Worm (Caenorhabditis elegans) whole organism, L4 larva: Measurements from ENCODE around the gene C23H3.5.
A peak's percentile ranks its signal among the peaks of the same experiment; 100 is the strongest.

Experiments
- F10B5.3 ChIP-seq: sonication (generic microtip); optimal IDR thresholded peaks from 2 replicates; lab custom pipeline; 2016; ENCODE audit warnings: mild to moderate bottlenecking, missing genetic modification characterization, missing compliant biosample characterization
- R02D3.7 ChIP-seq: fragments of 150-350 bp; sonication (generic microtip); optimal IDR thresholded peaks from 3 replicates; lab custom pipeline; 2014; ENCODE audit warnings: missing biosample characterization, missing genetic modification characterization
- T20F7.1 ChIP-seq: fragments of 200-800 bp; sonication (Bioruptor generic); optimal IDR thresholded peaks from 2 replicates; lab custom pipeline; 2018; ENCODE audit warnings: mild to moderate bottlenecking, missing genetic modification characterization, missing compliant biosample characterization
- aha-1 ChIP-seq: fragments of 150-350 bp; peaks from one replicate; lab custom pipeline; 2014; ENCODE audit warnings: missing biosample characterization, missing genetic modification characterization
- daf-16 ChIP-seq, 3 experiments: sonication (generic microtip); optimal IDR thresholded peaks; 2 replicates each; lab custom pipeline; 2016 to 2017; ENCODE audit warnings: missing genetic modification characterization in 3 of 3, missing genetic modification reagents in 3 of 3, mild to moderate bottlenecking in 2 of 3, missing compliant biosample characterization in 2 of 3, missing biosample characterization in 1 of 3, moderate library complexity in 1 of 3
- dpl-1 ChIP-seq: fragments of 150-350 bp; optimal IDR thresholded peaks from 2 replicates; lab custom pipeline; 2014; ENCODE audit warnings: missing biosample characterization, missing genetic modification reagents, missing genetic modification characterization
- duxl-1 ChIP-seq: sonication (generic microtip); optimal IDR thresholded peaks from 2 replicates; lab custom pipeline; 2016; ENCODE audit warnings: mild to moderate bottlenecking, missing genetic modification characterization, moderate library complexity, missing compliant biosample characterization; ENCODE audit not compliant: poor library complexity
- dve-1 ChIP-seq: sonication (generic microtip); optimal IDR thresholded peaks from 2 replicates; lab custom pipeline; 2017; ENCODE audit warnings: antibody characterized with exemption, mild to moderate bottlenecking, missing genetic modification characterization, missing compliant biosample characterization; ENCODE audit not compliant: insufficient read depth
- egl-27 ChIP-seq: sonication (generic microtip); optimal IDR thresholded peaks from 3 replicates; lab custom pipeline; 2017; ENCODE audit warnings: missing biosample characterization, missing genetic modification reagents, missing genetic modification characterization
- fkh-10 ChIP-seq: fragments of 150-350 bp; optimal IDR thresholded peaks from 2 replicates; lab custom pipeline; 2014; ENCODE audit warnings: missing biosample characterization, missing genetic modification reagents, missing genetic modification characterization
- hmg-1.1 ChIP-seq: fragments of 200-800 bp; sonication (Bioruptor generic); IDR thresholded peaks from 2 replicates; pipeline ENCODE4 v1.3.6; 2022; ENCODE audit warnings: missing genetic modification reagents, missing genetic modification characterization, missing compliant biosample characterization
- lin-1 ChIP-seq: fragments of 200-800 bp; sonication (Bioruptor generic); IDR thresholded peaks from 2 replicates; pipeline ENCODE4 v1.3.6; 2022; ENCODE audit warnings: missing genetic modification reagents, missing genetic modification characterization, missing compliant biosample characterization
- lin-15B ChIP-seq: fragments of 150-350 bp; sonication (generic microtip); optimal IDR thresholded peaks from 3 replicates; lab custom pipeline; 2014; ENCODE audit warnings: missing biosample characterization, missing genetic modification characterization
- lsy-2 ChIP-seq, 2 experiments: fragments of 150-350 bp in 1 of 2; sonication (generic microtip) in 1 of 2; optimal IDR thresholded peaks; 2 replicates each; lab custom pipeline; 2014 to 2017; ENCODE audit warnings: missing biosample characterization in 2 of 2, missing genetic modification characterization in 2 of 2
- madf-5 ChIP-seq, 2 experiments: fragments of 200-800 bp; sonication (Bioruptor generic); IDR thresholded peaks; 2 replicates each; pipeline ENCODE4 v1.3.6; 2022; ENCODE audit warnings: missing compliant biosample characterization in 2 of 2, missing genetic modification characterization in 2 of 2
- mdl-1 ChIP-seq, 2 experiments: fragments of 150-350 bp in 1 of 2; sonication (generic microtip) in 1 of 2; optimal IDR thresholded peaks; 2 replicates each; lab custom pipeline; 2014 to 2017; ENCODE audit warnings: missing biosample characterization in 2 of 2, missing genetic modification characterization in 2 of 2
- mdt-29 ChIP-seq: fragments of 200-800 bp; sonication (Bioruptor generic); IDR thresholded peaks from 2 replicates; pipeline ENCODE4 v1.3.6; 2022; ENCODE audit warnings: missing genetic modification reagents, missing genetic modification characterization, missing compliant biosample characterization
- mes-2 ChIP-seq: sonication (generic microtip); optimal IDR thresholded peaks from 2 replicates; lab custom pipeline; 2016; ENCODE audit warnings: missing genotype, mild to moderate bottlenecking, missing genetic modification characterization, missing compliant biosample characterization; ENCODE audit not compliant: poor library complexity, severe bottlenecking
- mxl-2 ChIP-seq: fragments of 200-800 bp; sonication (Bioruptor generic); conservative IDR thresholded peaks from 2 replicates; pipeline ENCODE4 v1.3.6; 2022; ENCODE audit warnings: missing genetic modification reagents, missing genetic modification characterization, missing compliant biosample characterization
- nhr-237 ChIP-seq: sonication (generic microtip); optimal IDR thresholded peaks from 2 replicates; lab custom pipeline; 2017; ENCODE audit warnings: missing biosample characterization, missing genetic modification characterization
- nhr-25 ChIP-seq: sonication (generic microtip); optimal IDR thresholded peaks from 2 replicates; lab custom pipeline; 2017; ENCODE audit warnings: missing genetic modification characterization, mild to moderate bottlenecking, missing compliant biosample characterization, antibody characterized with exemption, moderate library complexity, borderline replicate concordance; ENCODE audit not compliant: insufficient read depth
- nhr-41 ChIP-seq: fragments of 200-800 bp; sonication (Bioruptor generic); IDR thresholded peaks from 2 replicates; pipeline ENCODE4 v1.3.6; 2022; ENCODE audit warnings: missing genetic modification reagents, missing genetic modification characterization, missing compliant biosample characterization
- nhr-6 ChIP-seq: fragments of 150-350 bp; optimal IDR thresholded peaks from 2 replicates; lab custom pipeline; 2014; ENCODE audit warnings: missing biosample characterization, missing genetic modification characterization
- nhr-76 ChIP-seq: fragments of 150-350 bp; optimal IDR thresholded peaks from 2 replicates; lab custom pipeline; 2014; ENCODE audit warnings: missing biosample characterization, missing genetic modification characterization
- nhr-77 ChIP-seq: fragments of 150-350 bp; optimal IDR thresholded peaks from 2 replicates; lab custom pipeline; 2014; ENCODE audit warnings: missing biosample characterization, missing genetic modification characterization
- pha-4 ChIP-seq, 2 experiments: fragments of 150-350 bp in 1 of 2; fragments of 200-800 bp in 1 of 2; sonication (Bioruptor generic) in 1 of 2; IDR thresholded peaks in 1 of 2; optimal IDR thresholded peaks in 1 of 2; 2 replicates each; pipeline versions ENCODE4 v1.3.6 to Lab custom; 2014 to 2022; ENCODE audit warnings: missing genetic modification characterization in 2 of 2, missing genetic modification reagents in 2 of 2, missing biosample characterization in 1 of 2, missing compliant biosample characterization in 1 of 2
- rbr-2 ChIP-seq: sonication (generic microtip); optimal IDR thresholded peaks from 2 replicates; lab custom pipeline; 2016; ENCODE audit warnings: missing genotype, missing genetic modification characterization, missing compliant biosample characterization
- spr-3 ChIP-seq: fragments of 200-800 bp; sonication (Bioruptor generic); optimal IDR thresholded peaks from 2 replicates; lab custom pipeline; 2018; ENCODE audit warnings: mild to moderate bottlenecking, missing genetic modification characterization, missing compliant biosample characterization
- unc-62 ChIP-seq, 3 experiments: fragments of 150-350 bp in 1 of 3; sonication (generic microtip); optimal IDR thresholded peaks in 2 of 3; peaks in 1 of 3; 1 replicate in 1 of 3; 2 replicates in 2 of 3; lab custom pipeline; 2014 to 2017; ENCODE audit warnings: missing biosample characterization in 3 of 3, missing genetic modification characterization in 3 of 3, missing genetic modification reagents in 3 of 3, missing genotype in 1 of 3
- vab-7 ChIP-seq: fragments of 200-800 bp; sonication (Bioruptor generic); IDR thresholded peaks from 2 replicates; pipeline ENCODE4 v1.3.6; 2022; ENCODE audit warnings: missing genetic modification reagents, missing genetic modification characterization, missing compliant biosample characterization
- zfp-2 ChIP-seq: sonication (generic microtip); optimal IDR thresholded peaks from 2 replicates; lab custom pipeline; 2016; ENCODE audit warnings: mild to moderate bottlenecking, missing genetic modification characterization, missing compliant biosample characterization
- zfp-3 ChIP-seq: fragments of 200-800 bp; sonication (Bioruptor generic); conservative IDR thresholded peaks from 2 replicates; pipeline ENCODE4 v1.3.6; 2022; ENCODE audit warnings: missing genetic modification reagents, missing genetic modification characterization, missing compliant biosample characterization
- ztf-11 ChIP-seq: fragments of 150-350 bp; optimal IDR thresholded peaks from 2 replicates; lab custom pipeline; 2014; ENCODE audit warnings: missing biosample characterization, missing genetic modification characterization
- ztf-7 ChIP-seq: fragments of 150-350 bp; optimal IDR thresholded peaks from 2 replicates; lab custom pipeline; 2014; ENCODE audit warnings: missing biosample characterization, missing genetic modification characterization

C23H3.5 gene

DNA sequence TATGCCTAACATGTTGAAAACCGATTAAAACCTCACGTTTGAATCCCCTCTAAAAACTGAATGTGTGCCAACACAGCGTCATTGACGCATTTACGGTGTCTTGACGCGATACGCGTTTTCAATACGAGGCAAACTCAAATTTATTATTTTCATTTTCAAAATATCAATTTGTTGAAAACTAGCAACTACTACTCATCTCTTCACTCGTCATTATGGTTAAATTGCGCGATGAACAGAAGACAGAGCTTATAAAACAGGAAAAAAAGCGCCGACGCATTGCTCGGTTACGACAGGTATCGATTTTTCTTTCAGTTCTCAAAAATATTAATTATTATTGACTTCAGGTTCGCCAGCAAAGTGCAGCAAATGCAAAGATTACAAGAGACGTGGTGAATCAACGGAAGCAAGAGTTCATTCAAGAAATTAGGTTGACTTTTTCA lies 22.8 kb upstream of the C23H3.5 start, which contains the start of gene enee-1 (continued):
- TF ChIP-seq duxl-1 (tag; lab: Kevin White, UChicago) (peak; percentile 75), lin-15B (tag; lab: Kevin White, UChicago) (no peak)
- TF ChIP-seq, all 104 proteins: peak for 49

DNA sequence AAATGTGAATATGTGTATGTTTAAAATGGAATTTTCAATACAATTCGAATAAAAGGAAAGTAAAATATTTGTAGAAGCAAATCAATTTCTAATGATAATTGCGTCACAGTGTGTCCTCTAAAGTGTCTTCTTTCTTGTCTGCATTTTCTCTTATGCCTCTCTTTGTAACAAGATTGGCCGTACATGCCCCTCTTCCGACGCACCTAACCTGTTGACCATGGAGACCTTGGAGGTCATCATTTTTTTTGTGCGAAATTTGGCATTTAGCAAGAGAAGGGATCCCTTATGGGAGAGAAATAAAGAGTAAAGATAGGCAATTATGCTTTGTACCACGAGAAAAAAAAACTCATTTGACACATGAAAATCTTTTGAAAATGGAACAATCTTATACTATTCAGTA lies 19.1 kb upstream of the C23H3.5 start, which contains the start of gene F23F1.4:
Gene F23F1.4 (minus strand): TSS at position 141 of the 400 bp plus-strand sequence.
- TF ChIP-seq nhr-41 (no peak), madf-5 (GFP tag; IDR thresholded peaks at IDR 0.05; lab: Robert Waterston, UW) (no peak), mdl-1 (tag; optimal IDR thresholded peaks at IDR 0.05; lab: Kevin White, UChicago) (no peak), fkh-10 (GFP tag; lab: Kevin White, UChicago) (no peak), pha-4 (GFP tag; IDR thresholded peaks at IDR 0.05; lab: Robert Waterston, UW) (no peak), pha-4 (tag; optimal IDR thresholded peaks at IDR 0.05; lab: Kevin White, UChicago) (no peak), spr-3 (GFP tag; lab: Kevin White, UChicago) (no peak), lin-1 (GFP tag; lab: Robert Waterston, UW) (no peak), rbr-2 (tag; lab: Kevin White, UChicago) (no peak), F10B5.3 (tag; lab: Kevin White, UChicago) (no peak), daf-16 (GFP tag; optimal IDR thresholded peaks at IDR 0.05; lab: Kevin White, UChicago) (no peak), daf-16 (tag; optimal IDR thresholded peaks at IDR 0.05; lab: Kevin White, UChicago) (no peak), zfp-2 (tag; lab: Kevin White, UChicago) (no peak), ztf-7 (tag; lab: Kevin White, UChicago) (no peak), nhr-76 (tag; lab: Kevin White, UChicago) (no peak), lin-15B (tag; lab: Kevin White, UChicago) (no peak), vab-7 (GFP tag; lab: Robert Waterston, UW) (no peak), nhr-77 (tag; lab: Kevin White, UChicago) (no peak), hmg-1.1 (GFP tag; lab: Robert Waterston, UW) (no peak)

DNA sequence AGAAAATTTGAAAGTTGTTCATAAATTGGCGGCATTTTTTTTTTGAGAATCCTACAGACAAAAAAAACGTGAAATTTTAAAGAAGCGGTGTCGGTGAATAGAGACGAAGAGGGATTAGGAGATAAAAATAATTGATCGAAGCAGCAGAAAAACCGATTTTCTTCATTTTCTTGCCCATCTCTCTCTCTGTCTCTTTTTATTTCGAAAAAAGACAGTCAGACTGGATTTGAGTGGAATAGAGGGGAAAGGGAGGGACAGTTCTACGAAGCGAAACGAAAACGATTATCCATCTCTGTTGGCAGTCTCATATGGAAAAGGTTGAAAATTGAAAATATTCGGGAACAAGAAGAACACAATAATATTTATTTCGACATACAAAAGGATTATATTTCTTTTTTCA lies 17.8 kb upstream of the C23H3.5 start:
- TF ChIP-seq aha-1 (peak; percentile 75), mxl-2 (GFP tag; lab: Robert Waterston, UW) (no peak), hmg-1.1 (GFP tag; lab: Robert Waterston, UW) (no peak), ztf-11 (tag; lab: Kevin White, UChicago) (no peak), unc-62 (GFP tag; optimal IDR thresholded peaks at IDR 0.05 in 1 of 2; lab: Kevin White, UChicago) (peak in 1 of 2 experiments; percentile 11), unc-62 (tag; optimal IDR thresholded peaks at IDR 0.05; lab: Kevin White, UChicago) (no peak), zfp-3 (GFP tag; lab: Robert Waterston, UW) (no peak), egl-27 (tag; lab: Kevin White, UChicago) (no peak), lin-15B (tag; lab: Kevin White, UChicago) (no peak)

DNA sequence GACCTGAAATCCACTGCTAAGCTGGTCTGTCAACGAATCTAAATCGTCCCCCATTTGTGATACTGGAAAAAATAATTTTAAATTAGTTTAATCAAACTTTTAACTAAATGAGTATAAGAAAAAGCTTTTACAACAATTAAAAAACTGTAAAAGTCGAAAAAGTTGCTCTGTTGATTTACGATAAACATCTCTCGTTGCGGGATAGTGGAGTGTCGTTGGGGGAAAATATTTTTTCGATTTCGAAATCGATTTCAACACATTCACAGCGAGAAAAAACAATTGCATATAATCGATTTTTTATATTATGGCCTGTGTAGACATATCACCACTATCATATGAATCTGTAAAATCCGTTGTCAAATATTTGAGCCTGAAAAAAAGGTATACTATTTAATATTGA lies 15.9 kb upstream of the C23H3.5 start, which contains the start of the genes F23F1.5 and fbxc-54:
Gene F23F1.5 (minus strand): TSS at position 64 of the 400 bp plus-strand sequence.
Gene fbxc-54 (plus strand): TSS at position 199 of the 400 bp plus-strand sequence.
- TF ChIP-seq nhr-76 (tag; lab: Kevin White, UChicago) (no peak), mes-2 (peak; percentile 37), R02D3.7 (tag; lab: Kevin White, UChicago) (peak; percentile 43), nhr-6 (tag; lab: Kevin White, UChicago) (peak; percentile 37), nhr-25 (tag; lab: Kevin White, UChicago) (no peak), T20F7.1 (GFP tag; lab: Kevin White, UChicago) (peak; percentile 90), mdt-29 (no peak), dve-1 (tag; lab: Kevin White, UChicago) (peak; percentile 18), nhr-237 (no peak), dpl-1 (peak; percentile 31), daf-16 (GFP tag; optimal IDR thresholded peaks at IDR 0.05; lab: Kevin White, UChicago) (no peak), daf-16 (tag; optimal IDR thresholded peaks at IDR 0.05; lab: Kevin White, UChicago) (peak; percentile 62), lsy-2 (tag; optimal IDR thresholded peaks at IDR 0.05; lab: Kevin White, UChicago) (peak in 1 of 2 experiments; percentile 58)
